Fruit fly (Drosophila melanogaster) whole organism, embryonic: ENCODE measurements around the gene spd-2.

Source experiments
- Adf1 ChIP-seq: fragments of 200-800 bp; sonication (Bioruptor generic); IDR thresholded peaks from 2 replicates; pipeline ENCODE4 v1.3.6; 2022; ENCODE audit warnings: missing biosample characterization, missing genetic modification characterization
- CG10147 ChIP-seq: fragments of 200-800 bp; sonication (Bioruptor generic); optimal IDR thresholded peaks from 2 replicates; lab custom pipeline; 2019; ENCODE audit warnings: missing biosample characterization, mild to moderate bottlenecking, missing genetic modification characterization, moderate library complexity
- CG10321 ChIP-seq: fragments of 200-800 bp; sonication (Bioruptor generic); IDR thresholded peaks from 2 replicates; pipeline ENCODE4 v1.3.6; 2022; ENCODE audit warnings: missing biosample characterization, missing genetic modification characterization
- CG11247 ChIP-seq: fragments of 200-800 bp; sonication (Bioruptor generic); IDR thresholded peaks from 2 replicates; pipeline ENCODE4 v1.3.6; 2022; ENCODE audit warnings: missing biosample characterization, missing genetic modification characterization
- CG12744 ChIP-seq: fragments of 200-800 bp; sonication (Bioruptor generic); optimal IDR thresholded peaks from 2 replicates; lab custom pipeline; 2016; ENCODE audit warnings: missing biosample characterization, missing genetic modification characterization
- CG15011 ChIP-seq: fragments of 200-800 bp; sonication (Bioruptor generic); optimal IDR thresholded peaks from 3 replicates; lab custom pipeline; 2018; ENCODE audit warnings: missing biosample characterization, mild to moderate bottlenecking, missing genetic modification characterization
- CG1529 ChIP-seq: fragments of 200-800 bp; sonication (Bioruptor generic); optimal IDR thresholded peaks from 3 replicates; lab custom pipeline; 2018; ENCODE audit warnings: missing biosample characterization, missing genetic modification characterization
- CG15696 ChIP-seq: fragments of 200-800 bp; sonication (Bioruptor generic); optimal IDR thresholded peaks from 2 replicates; lab custom pipeline; 2019; ENCODE audit warnings: missing biosample characterization, mild to moderate bottlenecking, missing genetic modification characterization, moderate library complexity
- CG16813 ChIP-seq: fragments of 200-800 bp; sonication (Bioruptor generic); IDR thresholded peaks from 3 replicates; pipeline ENCODE4 v1.3.6; 2022; ENCODE audit warnings: missing biosample characterization, missing genetic modification characterization; ENCODE audit not compliant: partially characterized antibody
- CG16815 ChIP-seq: fragments of 200-800 bp; sonication (Bioruptor generic); optimal IDR thresholded peaks from 3 replicates; lab custom pipeline; 2017; ENCODE audit warnings: missing biosample characterization, mild to moderate bottlenecking, missing genetic modification characterization
- CG17359 ChIP-seq: fragments of 200-800 bp; sonication (Bioruptor generic); optimal IDR thresholded peaks from 3 replicates; lab custom pipeline; 2018; ENCODE audit warnings: missing biosample characterization, mild to moderate bottlenecking, missing genetic modification characterization, moderate library complexity
- CG17385 ChIP-seq: fragments of 200-800 bp; sonication (Bioruptor generic); optimal IDR thresholded peaks from 3 replicates; lab custom pipeline; 2018; ENCODE audit warnings: missing biosample characterization, mild to moderate bottlenecking, missing genetic modification characterization
- CG17612 ChIP-seq: fragments of 200-800 bp; sonication (Bioruptor generic); IDR thresholded peaks from 2 replicates; pipeline ENCODE4 v1.3.6; 2022; ENCODE audit warnings: missing biosample characterization, missing genetic modification characterization
- CG17802 ChIP-seq: fragments of 200-800 bp; sonication (Bioruptor generic); optimal IDR thresholded peaks from 2 replicates; lab custom pipeline; 2018; ENCODE audit warnings: missing biosample characterization, mild to moderate bottlenecking, missing genetic modification characterization, moderate library complexity
- CG1792 ChIP-seq: fragments of 200-800 bp; sonication (Bioruptor generic); optimal IDR thresholded peaks from 2 replicates; lab custom pipeline; 2016; ENCODE audit warnings: missing biosample characterization, missing genetic modification characterization
- CG2120 ChIP-seq: fragments of 200-800 bp; sonication (Bioruptor generic); optimal IDR thresholded peaks from 3 replicates; lab custom pipeline; 2016; ENCODE audit warnings: missing biosample characterization, missing genetic modification characterization
- CG2199 ChIP-seq: fragments of 200-800 bp; sonication (Bioruptor generic); IDR thresholded peaks from 3 replicates; pipeline ENCODE4 v1.3.6; 2022; ENCODE audit warnings: missing biosample characterization, missing genetic modification characterization
- CG30403 ChIP-seq: fragments of 200-800 bp; sonication (Bioruptor generic); optimal IDR thresholded peaks from 3 replicates; lab custom pipeline; 2016; ENCODE audit warnings: missing biosample characterization, missing genetic modification characterization
- CG3726 ChIP-seq: fragments of 200-800 bp; sonication (Bioruptor generic); IDR thresholded peaks from 3 replicates; pipeline ENCODE4, ENCODE4 v1.3.6; 2022; ENCODE audit warnings: missing biosample characterization, missing genetic modification characterization
- CG42726 ChIP-seq: fragments of 200-800 bp; sonication (Bioruptor generic); IDR thresholded peaks from 2 replicates; pipeline ENCODE4 v1.3.6; 2022; ENCODE audit warnings: missing biosample characterization, missing genetic modification characterization; ENCODE audit not compliant: partially characterized antibody
- CG6254 ChIP-seq: fragments of 200-800 bp; sonication (Bioruptor generic); optimal IDR thresholded peaks from 3 replicates; lab custom pipeline; 2017; ENCODE audit warnings: mild to moderate bottlenecking, missing biosample characterization, missing genetic modification reagents, missing genetic modification characterization
- CG8388 ChIP-seq: fragments of 200-800 bp; sonication (Bioruptor generic); optimal IDR thresholded peaks from 2 replicates; lab custom pipeline; 2019; ENCODE audit warnings: missing biosample characterization, mild to moderate bottlenecking, missing genetic modification characterization, moderate library complexity
- CG9437 ChIP-seq: fragments of 200-800 bp; sonication (Bioruptor generic); optimal IDR thresholded peaks from 2 replicates; lab custom pipeline; 2018; ENCODE audit warnings: missing biosample characterization, mild to moderate bottlenecking, missing genetic modification characterization
- D ChIP-seq, 2 experiments: fragments of 200-800 bp in 1 of 2; fragments of >200 bp in 1 of 2; sonication (Bioruptor generic) in 1 of 2; optimal IDR thresholded peaks; 2 replicates in 1 of 2; 3 replicates in 1 of 2; lab custom pipeline; 2017; ENCODE audit warnings: mild to moderate bottlenecking in 1 of 2, missing biosample characterization in 1 of 2, missing genetic modification characterization in 1 of 2, missing genetic modification reagents in 1 of 2
- Dad ChIP-seq: fragments of 200-800 bp; sonication (Bioruptor generic); optimal IDR thresholded peaks from 3 replicates; lab custom pipeline; 2016; ENCODE audit warnings: missing biosample characterization, missing genetic modification characterization
- Doc2 ChIP-seq: fragments of 200-800 bp; sonication (Bioruptor generic); IDR thresholded peaks from 2 replicates; pipeline ENCODE4 v1.3.6; 2022; ENCODE audit warnings: missing biosample characterization, missing genetic modification characterization
- Gsc ChIP-seq: fragments of 200-800 bp; sonication (Bioruptor generic); IDR thresholded peaks from 2 replicates; pipeline ENCODE4 v1.3.6; 2022; ENCODE audit warnings: missing biosample characterization, missing genetic modification characterization
- HmgD ChIP-seq: fragments of 200-800 bp; sonication (Bioruptor generic); optimal IDR thresholded peaks from 3 replicates; lab custom pipeline; 2016; ENCODE audit warnings: missing biosample characterization, missing genetic modification characterization
- Hr78 ChIP-seq, 2 experiments: fragments of 200-800 bp in 1 of 2; fragments of >200 bp in 1 of 2; sonication (Bioruptor generic) in 1 of 2; optimal IDR thresholded peaks; 2 replicates each; lab custom pipeline; 2017 to 2019; ENCODE audit warnings: missing biosample characterization in 2 of 2, missing genetic modification characterization in 2 of 2, mild to moderate bottlenecking in 1 of 2, moderate library complexity in 1 of 2
- Meics ChIP-seq: fragments of 200-800 bp; sonication (Bioruptor generic); optimal IDR thresholded peaks from 2 replicates; lab custom pipeline; 2017; ENCODE audit warnings: missing biosample characterization, mild to moderate bottlenecking, missing genetic modification characterization
- Mes4 ChIP-seq: fragments of 200-800 bp; sonication (Bioruptor generic); optimal IDR thresholded peaks from 2 replicates; lab custom pipeline; 2016; ENCODE audit warnings: missing biosample characterization, missing genetic modification characterization
- NK7.1 ChIP-seq: fragments of 200-800 bp; sonication (Bioruptor generic); optimal IDR thresholded peaks from 3 replicates; lab custom pipeline; 2016; ENCODE audit warnings: missing biosample characterization, missing genetic modification characterization
- Oli ChIP-seq: fragments of 200-800 bp; sonication (Bioruptor generic); optimal IDR thresholded peaks from 2 replicates; lab custom pipeline; 2018; ENCODE audit warnings: missing biosample characterization, mild to moderate bottlenecking, missing genetic modification characterization, moderate library complexity
- bab2 ChIP-seq: fragments of 200-800 bp; sonication (Bioruptor generic); optimal IDR thresholded peaks from 2 replicates; lab custom pipeline; 2016; ENCODE audit warnings: missing biosample characterization, missing genetic modification characterization
- caup ChIP-seq: fragments of 200-800 bp; sonication (Bioruptor generic); optimal IDR thresholded peaks from 3 replicates; lab custom pipeline; 2017; ENCODE audit warnings: missing biosample characterization, mild to moderate bottlenecking, missing genetic modification characterization, moderate library complexity; ENCODE audit not compliant: severe bottlenecking
- dmrt11E ChIP-seq: fragments of 200-800 bp; sonication (Bioruptor generic); optimal IDR thresholded peaks from 3 replicates; lab custom pipeline; 2018; ENCODE audit warnings: missing biosample characterization, mild to moderate bottlenecking, missing genetic modification characterization, moderate library complexity
- ems ChIP-seq: fragments of 200-800 bp; sonication (Bioruptor generic); optimal IDR thresholded peaks from 3 replicates; lab custom pipeline; 2016; ENCODE audit warnings: missing biosample characterization, missing genetic modification characterization
- ewg ChIP-seq: fragments of 200-800 bp; sonication (Bioruptor generic); optimal IDR thresholded peaks from 3 replicates; lab custom pipeline; 2017; ENCODE audit warnings: mild to moderate bottlenecking, missing biosample characterization, missing genetic modification reagents, missing genetic modification characterization
- eyg ChIP-seq: fragments of 200-800 bp; sonication (Bioruptor generic); optimal IDR thresholded peaks from 3 replicates; lab custom pipeline; 2016; ENCODE audit warnings: missing biosample characterization, missing genetic modification characterization
- gsb-n ChIP-seq: fragments of 200-800 bp; sonication (Bioruptor generic); optimal IDR thresholded peaks from 3 replicates; lab custom pipeline; 2018; ENCODE audit warnings: missing biosample characterization, mild to moderate bottlenecking, missing genetic modification characterization
- h ChIP-seq: fragments of >200 bp; optimal IDR thresholded peaks from 2 replicates; lab custom pipeline; 2017
- ham ChIP-seq: fragments of 200-800 bp; sonication (Bioruptor generic); IDR thresholded peaks from 2 replicates; pipeline ENCODE4 v1.3.6; 2022; ENCODE audit warnings: missing biosample characterization, missing genetic modification characterization
- her ChIP-seq: fragments of 200-800 bp; sonication (Bioruptor generic); optimal IDR thresholded peaks from 2 replicates; lab custom pipeline; 2016; ENCODE audit warnings: missing biosample characterization, missing genetic modification characterization
- jigr1 ChIP-seq: fragments of 200-800 bp; sonication (Bioruptor generic); IDR thresholded peaks from 3 replicates; pipeline ENCODE4 v1.3.6; 2022; ENCODE audit warnings: missing biosample characterization, missing genetic modification characterization
- otp ChIP-seq: fragments of 200-800 bp; sonication (Bioruptor generic); IDR thresholded peaks from 3 replicates; pipeline ENCODE4, ENCODE4 v1.3.6; 2022; ENCODE audit warnings: missing biosample characterization, missing genetic modification characterization
- p53 ChIP-seq: fragments of 200-800 bp; sonication (Bioruptor generic); optimal IDR thresholded peaks from 2 replicates; lab custom pipeline; 2016; ENCODE audit warnings: missing biosample characterization, missing genetic modification characterization
- ranshi ChIP-seq: fragments of 200-800 bp; sonication (Bioruptor generic); IDR thresholded peaks from 2 replicates; pipeline ENCODE4 v1.3.6; 2022; ENCODE audit warnings: missing biosample characterization, missing genetic modification characterization
- schlank ChIP-seq: fragments of 200-800 bp; sonication (Bioruptor generic); optimal IDR thresholded peaks from 2 replicates; lab custom pipeline; 2018; ENCODE audit warnings: missing biosample characterization, mild to moderate bottlenecking, missing genetic modification characterization
- sug ChIP-seq: fragments of 200-800 bp; optimal IDR thresholded peaks from 2 replicates; lab custom pipeline; 2019; ENCODE audit warnings: missing biosample characterization, mild to moderate bottlenecking, missing genetic modification characterization, moderate library complexity
- tap ChIP-seq: fragments of 200-800 bp; optimal IDR thresholded peaks from 3 replicates; lab custom pipeline; 2019; ENCODE audit warnings: missing biosample characterization, mild to moderate bottlenecking, missing genetic modification characterization, moderate library complexity
- tgo ChIP-seq: fragments of 200-800 bp; sonication (Bioruptor generic); IDR thresholded peaks from 3 replicates; pipeline ENCODE4 v1.3.6; 2022; ENCODE audit warnings: missing biosample characterization, missing genetic modification characterization
- vvl ChIP-seq: fragments of 200-800 bp; sonication (Bioruptor generic); IDR thresholded peaks from 2 replicates; pipeline ENCODE4 v1.3.6; 2022; ENCODE audit warnings: missing biosample characterization, missing genetic modification characterization

spd-2 gene

DNA sequence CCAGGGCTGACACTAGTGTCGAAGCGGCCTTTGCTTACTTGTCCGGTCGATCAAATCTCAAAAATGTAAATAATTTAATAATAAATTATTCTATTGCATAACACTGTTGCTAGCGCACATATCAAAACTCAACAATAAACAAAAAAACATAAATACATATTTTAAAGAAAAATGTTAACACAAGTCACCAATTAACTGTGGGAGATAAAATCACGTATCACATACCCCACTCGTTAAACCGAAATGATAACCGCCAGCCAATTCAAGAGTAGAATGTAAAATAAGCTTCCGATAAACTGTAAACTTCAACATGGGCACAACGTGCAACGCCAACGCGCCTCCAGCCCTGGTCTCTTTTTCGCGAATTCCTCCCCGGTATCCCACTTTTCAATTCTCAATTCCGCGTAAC, 7.9 kb upstream of the spd-2 start, which contains the start of gene Arts (continued):
- TF ChIP-seq schlank (no peak), eyg (no peak), CG16815 (GFP tag; lab: Kevin White, UChicago) (no peak), ems (GFP tag; lab: Kevin White, UChicago) (no peak), CG1792 (GFP tag; lab: Kevin White, UChicago) (no peak), Doc2 (GFP tag; lab: Robert Waterston, UW) (no peak), CG10321 (GFP tag; lab: Robert Waterston, UW) (no peak), gsb-n (tag; lab: Kevin White, UChicago) (peak; percentile 2), vvl (GFP tag; lab: Robert Waterston, UW) (no peak), CG9437 (GFP tag; lab: Kevin White, UChicago) (peak; percentile 20), Mes4 (GFP tag; lab: Kevin White, UChicago) (no peak), ham (GFP tag; lab: Robert Waterston, UW) (no peak), sug (tag; lab: Kevin White, UChicago) (peak; percentile 65), CG42726 (GFP tag; lab: Robert Waterston, UW) (no peak), tgo (GFP tag; lab: Robert Waterston, UW) (no peak), Oli (no peak), CG17359 (no peak), CG2120 (GFP tag; lab: Kevin White, UChicago) (peak; percentile 46), Gsc (GFP tag; lab: Robert Waterston, UW) (no peak), jigr1 (GFP tag; lab: Robert Waterston, UW) (no peak), ranshi (no peak), p53 (GFP tag; lab: Kevin White, UChicago) (no peak), CG17802 (tag; lab: Kevin White, UChicago) (no peak), dmrt11E (tag; lab: Kevin White, UChicago) (peak; percentile 49), CG8388 (GFP tag; lab: Kevin White, UChicago) (peak; percentile 14), CG1529 (GFP tag; lab: Kevin White, UChicago) (no peak), otp (no peak), CG10147 (GFP tag; lab: Kevin White, UChicago) (peak; percentile 43), CG15696 (tag; lab: Kevin White, UChicago) (peak; percentile 32), Dad (no peak), D (optimal IDR thresholded peaks at IDR 0.05; lab: Kevin White, UChicago) (no peak), D (GFP tag; optimal IDR thresholded peaks at IDR 0.05; lab: Kevin White, UChicago) (no peak), CG30403 (GFP tag; lab: Kevin White, UChicago) (peak; percentile 20), CG17385 (GFP tag; lab: Kevin White, UChicago) (no peak), CG2199 (GFP tag; lab: Robert Waterston, UW) (no peak), CG17612 (GFP tag; lab: Robert Waterston, UW) (no peak), caup (GFP tag; lab: Kevin White, UChicago) (no peak), CG12744 (GFP tag; lab: Kevin White, UChicago) (no peak), CG3726 (GFP tag; lab: Robert Waterston, UW) (no peak), Meics (GFP tag; lab: Kevin White, UChicago) (peak; percentile 15), Adf1 (GFP tag; lab: Robert Waterston, UW) (no peak), CG6254 (no peak), bab2 (GFP tag; lab: Kevin White, UChicago) (no peak), her (no peak), NK7.1 (GFP tag; lab: Kevin White, UChicago) (no peak), CG16813 (GFP tag; lab: Robert Waterston, UW) (no peak), CG15011 (GFP tag; lab: Kevin White, UChicago) (no peak), tap (no peak), CG11247 (GFP tag; lab: Robert Waterston, UW) (no peak), HmgD (no peak), Hr78 (GFP tag; optimal IDR thresholded peaks at IDR 0.05; lab: Kevin White, UChicago) (no peak), ewg (GFP tag; lab: Kevin White, UChicago) (no peak), h (lab: Kevin White, UChicago) (no peak)
